Worm (Caenorhabditis elegans) whole organism, L1 larva: ENCODE results near the gene adm-2.

ENCODE experiments used
- C04F5.9 ChIP-seq: sonication (generic microtip); optimal IDR thresholded peaks from 2 replicates; lab custom pipeline; 2016; ENCODE audit warnings: missing genetic modification characterization, missing compliant biosample characterization
- C16A3.4 ChIP-seq: fragments of 150-350 bp; optimal IDR thresholded peaks from 2 replicates; lab custom pipeline; 2014; ENCODE audit warnings: missing biosample characterization, missing genetic modification characterization
- C34B4.2 ChIP-seq: sonication (generic microtip); optimal IDR thresholded peaks from 2 replicates; lab custom pipeline; 2017; ENCODE audit warnings: mild to moderate bottlenecking, missing genetic modification characterization, missing compliant biosample characterization
- aha-1 ChIP-seq: fragments of 150-350 bp; optimal IDR thresholded peaks from 2 replicates; lab custom pipeline; 2014; ENCODE audit warnings: missing biosample characterization, missing genetic modification characterization
- alr-1 ChIP-seq: fragments of 200-800 bp; sonication (Bioruptor generic); optimal IDR thresholded peaks from 2 replicates; lab custom pipeline; 2018; ENCODE audit warnings: borderline replicate concordance, mild to moderate bottlenecking, missing genetic modification characterization, missing compliant biosample characterization
- blmp-1 ChIP-seq: fragments of 150-350 bp; optimal IDR thresholded peaks from 2 replicates; lab custom pipeline; 2014; ENCODE audit warnings: missing biosample characterization, missing genetic modification characterization
- ceh-82 ChIP-seq, 3 experiments: fragments of 150-350 bp in 1 of 3; sonication (generic microtip) in 2 of 3; optimal IDR thresholded peaks; 2 replicates each; lab custom pipeline; 2014 to 2017; ENCODE audit warnings: missing biosample characterization in 3 of 3, missing genetic modification characterization in 3 of 3
- ceh-88 ChIP-seq: fragments of 200-800 bp; sonication (Bioruptor generic); IDR thresholded peaks from 2 replicates; pipeline ENCODE4 v1.3.6; 2022; ENCODE audit warnings: missing genetic modification characterization, missing compliant biosample characterization
- efl-1 ChIP-seq, 4 experiments: fragments of 150-350 bp; optimal IDR thresholded peaks in 3 of 4; peaks in 1 of 4; 1 replicate in 1 of 4; 2 replicates in 3 of 4; lab custom pipeline; 2014; ENCODE audit warnings: missing biosample characterization in 2 of 4, missing genetic modification characterization in 2 of 4, missing genetic modification reagents in 2 of 4
- efl-3 ChIP-seq: fragments of 200-800 bp; sonication (Bioruptor generic); optimal IDR thresholded peaks from 2 replicates; lab custom pipeline; 2018; ENCODE audit warnings: mild to moderate bottlenecking, missing genetic modification characterization, missing compliant biosample characterization
- elt-2 ChIP-seq: sonication (generic microtip); optimal IDR thresholded peaks from 2 replicates; lab custom pipeline; 2016; ENCODE audit warnings: missing genetic modification characterization, mild to moderate bottlenecking, inconsistent platforms, missing compliant biosample characterization, missing genetic modification reagents
- elt-3 ChIP-seq, 6 experiments: fragments of 150-350 bp in 1 of 6; sonication (generic microtip); optimal IDR thresholded peaks; 2 replicates each; lab custom pipeline; 2017 to 2018; ENCODE audit warnings: missing biosample characterization in 6 of 6, missing genetic modification characterization in 6 of 6, inconsistent platforms in 1 of 6
- ets-5 ChIP-seq: fragments of 200-800 bp; sonication (Bioruptor generic); IDR thresholded peaks from 2 replicates; pipeline ENCODE4 v1.3.6; 2022; ENCODE audit warnings: missing genetic modification characterization, missing compliant biosample characterization
- fkh-4 ChIP-seq: sonication (generic microtip); optimal IDR thresholded peaks from 2 replicates; lab custom pipeline; 2016; ENCODE audit warnings: missing compliant biosample characterization, missing genetic modification characterization, borderline replicate concordance
- fkh-8 ChIP-seq: sonication (generic microtip); optimal IDR thresholded peaks from 2 replicates; lab custom pipeline; 2016; ENCODE audit warnings: mild to moderate bottlenecking, missing genetic modification characterization, missing compliant biosample characterization
- fos-1 ChIP-seq: fragments of 150-350 bp; optimal IDR thresholded peaks from 2 replicates; lab custom pipeline; 2014; ENCODE audit warnings: missing biosample characterization, missing genetic modification characterization
- grh-1 ChIP-seq: fragments of 200-800 bp; sonication (Bioruptor generic); IDR thresholded peaks from 2 replicates; pipeline ENCODE4 v1.3.6; 2022; ENCODE audit warnings: missing genetic modification reagents, missing genetic modification characterization, missing compliant biosample characterization
- hlh-17 ChIP-seq: fragments of 200-800 bp; sonication (Bioruptor generic); optimal IDR thresholded peaks from 2 replicates; lab custom pipeline; 2018; ENCODE audit warnings: missing genetic modification characterization, mild to moderate bottlenecking, missing compliant biosample characterization, moderate library complexity, borderline replicate concordance
- hlh-4 ChIP-seq: sonication (generic microtip); optimal IDR thresholded peaks from 2 replicates; lab custom pipeline; 2016; ENCODE audit warnings: mild to moderate bottlenecking, missing genetic modification characterization, missing compliant biosample characterization
- lin-13 ChIP-seq: fragments of 150-350 bp; optimal IDR thresholded peaks from 2 replicates; lab custom pipeline; 2014; ENCODE audit warnings: missing biosample characterization, missing genetic modification reagents, missing genetic modification characterization
- lin-15B ChIP-seq: fragments of 150-350 bp; sonication (generic microtip); optimal IDR thresholded peaks from 3 replicates; lab custom pipeline; 2014; ENCODE audit warnings: missing biosample characterization, missing genetic modification characterization
- lin-35 ChIP-seq, 2 experiments: fragments of 150-350 bp; optimal IDR thresholded peaks; 2 replicates each; lab custom pipeline; 2014; ENCODE audit warnings: missing biosample characterization in 2 of 2, missing genetic modification characterization in 2 of 2, missing genetic modification reagents in 2 of 2
- lir-3 ChIP-seq: sonication (generic microtip); optimal IDR thresholded peaks from 2 replicates; lab custom pipeline; 2016; ENCODE audit warnings: mild to moderate bottlenecking, missing genetic modification characterization, moderate library complexity, missing compliant biosample characterization; ENCODE audit not compliant: poor library complexity
- lsy-2 ChIP-seq, 2 experiments: fragments of 150-350 bp; optimal IDR thresholded peaks; 2 replicates each; lab custom pipeline; 2014; ENCODE audit warnings: missing biosample characterization in 2 of 2, missing genetic modification characterization in 2 of 2
- mab-9 ChIP-seq: fragments of 200-800 bp; sonication (Bioruptor generic); IDR thresholded peaks from 2 replicates; pipeline ENCODE4 v1.3.6; 2022; ENCODE audit warnings: missing genetic modification reagents, missing genetic modification characterization, missing compliant biosample characterization
- mdl-1 ChIP-seq, 2 experiments: fragments of 150-350 bp; optimal IDR thresholded peaks; 2 replicates each; lab custom pipeline; 2014 to 2017; ENCODE audit warnings: missing biosample characterization in 2 of 2, missing genetic modification characterization in 2 of 2, inconsistent platforms in 1 of 2
- nhr-11 ChIP-seq: fragments of 150-350 bp; optimal IDR thresholded peaks from 2 replicates; lab custom pipeline; 2014; ENCODE audit warnings: missing biosample characterization, missing genetic modification characterization
- nhr-20 ChIP-seq: sonication (generic microtip); optimal IDR thresholded peaks from 2 replicates; lab custom pipeline; 2016; ENCODE audit warnings: mild to moderate bottlenecking, missing genetic modification characterization, missing compliant biosample characterization
- nhr-28 ChIP-seq: fragments of 150-350 bp; optimal IDR thresholded peaks from 2 replicates; lab custom pipeline; 2014; ENCODE audit warnings: missing biosample characterization, missing genetic modification characterization
- nhr-71 ChIP-seq: sonication (generic microtip); optimal IDR thresholded peaks from 2 replicates; lab custom pipeline; 2016; ENCODE audit warnings: mild to moderate bottlenecking, missing genetic modification characterization, moderate library complexity, missing compliant biosample characterization
- nhr-85 ChIP-seq: sonication (generic microtip); peaks from one replicate; lab custom pipeline; 2016; ENCODE audit warnings: missing genetic modification characterization, inconsistent platforms, missing compliant biosample characterization
- nhr-90 ChIP-seq: sonication (generic microtip); optimal IDR thresholded peaks from 2 replicates; lab custom pipeline; 2016; ENCODE audit warnings: mild to moderate bottlenecking, missing genetic modification characterization, missing compliant biosample characterization; ENCODE audit not compliant: poor library complexity
- pqm-1 ChIP-seq: sonication (generic microtip); optimal IDR thresholded peaks from 3 replicates; lab custom pipeline; 2017; ENCODE audit warnings: missing biosample characterization, missing genetic modification characterization
- rnt-1 ChIP-seq: sonication (generic microtip); optimal IDR thresholded peaks from 2 replicates; lab custom pipeline; 2016; ENCODE audit warnings: mild to moderate bottlenecking, missing genetic modification characterization, moderate library complexity, missing compliant biosample characterization
- skn-1 ChIP-seq: fragments of 150-350 bp; optimal IDR thresholded peaks from 2 replicates; lab custom pipeline; 2014; ENCODE audit warnings: missing biosample characterization, missing genetic modification characterization
- snu-23 ChIP-seq: sonication (generic microtip); optimal IDR thresholded peaks from 2 replicates; lab custom pipeline; 2016; ENCODE audit warnings: missing genetic modification characterization, missing compliant biosample characterization
- sox-4 ChIP-seq: sonication (generic microtip); optimal IDR thresholded peaks from 2 replicates; lab custom pipeline; 2016; ENCODE audit warnings: missing genetic modification characterization, missing compliant biosample characterization
- sup-37 ChIP-seq: fragments of 200-800 bp; sonication (Bioruptor generic); optimal IDR thresholded peaks from 2 replicates; lab custom pipeline; 2018; ENCODE audit warnings: mild to moderate bottlenecking, missing genetic modification characterization, missing compliant biosample characterization
- swsn-7 ChIP-seq: sonication (generic microtip); optimal IDR thresholded peaks from 2 replicates; lab custom pipeline; 2016; ENCODE audit warnings: missing genetic modification characterization, missing compliant biosample characterization
- tbx-2 ChIP-seq: sonication (generic microtip); optimal IDR thresholded peaks from 2 replicates; lab custom pipeline; 2016; ENCODE audit warnings: missing genetic modification characterization, missing compliant biosample characterization
- unc-130 ChIP-seq: fragments of 150-350 bp; optimal IDR thresholded peaks from 2 replicates; lab custom pipeline; 2017; ENCODE audit warnings: missing biosample characterization, missing genetic modification characterization, inconsistent platforms
- unc-62 ChIP-seq: fragments of 150-350 bp; optimal IDR thresholded peaks from 2 replicates; lab custom pipeline; 2014; ENCODE audit warnings: missing biosample characterization, missing genetic modification reagents, missing genetic modification characterization
- vab-15 ChIP-seq: sonication (generic microtip); optimal IDR thresholded peaks from 2 replicates; lab custom pipeline; 2017; ENCODE audit warnings: missing genotype, mild to moderate bottlenecking, missing genetic modification characterization, missing compliant biosample characterization
- xbp-1 ChIP-seq: sonication (generic microtip); optimal IDR thresholded peaks from 2 replicates; lab custom pipeline; 2016; ENCODE audit warnings: missing genetic modification characterization, missing compliant biosample characterization
- ztf-11 ChIP-seq, 2 experiments: sonication (generic microtip); optimal IDR thresholded peaks; 2 replicates each; lab custom pipeline; 2016 to 2017; ENCODE audit warnings: missing genetic modification characterization in 2 of 2, missing biosample characterization in 1 of 2, missing compliant biosample characterization in 1 of 2
- ztf-4 ChIP-seq: fragments of 150-350 bp; optimal IDR thresholded peaks from 2 replicates; lab custom pipeline; 2014; ENCODE audit warnings: missing biosample characterization, missing genetic modification characterization

adm-2 gene

ce11 chrX:13675444-13675843 lies 12.3 kb upstream of the adm-2 start (continued):
- TF ChIP-seq ceh-82 (tag; optimal IDR thresholded peaks at IDR 0.05; lab: Kevin White, UChicago) (peak in 1 of 3 experiments; percentile 30), mab-9 (no peak), tbx-2 (no peak), skn-1 (tag; lab: Kevin White, UChicago) (peak; percentile 1), nhr-90 (tag; lab: Kevin White, UChicago) (peak; percentile 4), nhr-11 (tag; lab: Kevin White, UChicago) (no peak), C04F5.9 (no peak), hlh-4 (no peak), mdl-1 (tag; optimal IDR thresholded peaks at IDR 0.05; lab: Kevin White, UChicago) (peak in 1 of 2 experiments; percentile 6), ztf-4 (tag; lab: Kevin White, UChicago) (no peak), rnt-1 (tag; lab: Kevin White, UChicago) (no peak), lir-3 (tag; lab: Kevin White, UChicago) (no peak), snu-23 (GFP tag; lab: Kevin White, UChicago) (peak; percentile 36), lsy-2 (tag; optimal IDR thresholded peaks at IDR 0.05; lab: Kevin White, UChicago) (peak; percentile 25 to 32), nhr-20 (tag; lab: Kevin White, UChicago) (peak; percentile 43), nhr-71 (tag; lab: Kevin White, UChicago) (no peak), unc-130 (tag; lab: Kevin White, UChicago) (no peak), nhr-85 (tag; lab: Kevin White, UChicago) (peak; percentile 80), elt-3 (tag; optimal IDR thresholded peaks at IDR 0.05; lab: Kevin White, UChicago) (no peak), sox-4 (tag; lab: Kevin White, UChicago) (no peak), grh-1 (GFP tag; lab: Robert Waterston, UW) (no peak), hlh-17 (GFP tag; lab: Kevin White, UChicago) (no peak), xbp-1 (tag; lab: Kevin White, UChicago) (no peak)

- peak; percentile 21 for TF ChIP-seq blmp-1
- TF ChIP-seq mdl-1 (tag; optimal IDR thresholded peaks at IDR 0.05; lab: Kevin White, UChicago): no peak
Measured at ce11 chrX:13676892-13677291, 10.9 kb upstream of the adm-2 start, which contains the start of gene gck-4. TSS of gene gck-4 (plus strand) at chrX:13677192.

- TF ChIP-seq swsn-7 (tag; lab: Kevin White, UChicago): no peak
- no peak for TF ChIP-seq fkh-8
- no peak for TF ChIP-seq fkh-4 (tag; lab: Kevin White, UChicago)
- peak; percentile 50 for TF ChIP-seq elt-2 (tag; lab: Kevin White, UChicago)
- TF ChIP-seq pqm-1 (tag; lab: Kevin White, UChicago): no peak
- TF ChIP-seq ceh-82 (tag; optimal IDR thresholded peaks at IDR 0.05; lab: Kevin White, UChicago): no peak
- TF ChIP-seq lin-35 (GFP tag; optimal IDR thresholded peaks at IDR 0.05; lab: Kevin White, UChicago): peak in 1 of 2 experiments; percentile 15
Measured at ce11 chrX:13685725-13686124, 2.0 kb upstream of the adm-2 start.

- TF ChIP-seq C16A3.4 (no peak), unc-62 (GFP tag; lab: Kevin White, UChicago) (no peak), alr-1 (no peak), ceh-82 (tag; optimal IDR thresholded peaks at IDR 0.05; lab: Kevin White, UChicago) (peak; percentile 34 to 71 (median 56)), rnt-1 (tag; lab: Kevin White, UChicago) (peak; percentile 68), efl-3 (GFP tag; lab: Kevin White, UChicago) (no peak), unc-130 (tag; lab: Kevin White, UChicago) (no peak), ets-5 (GFP tag; lab: Robert Waterston, UW) (no peak), efl-1 (optimal IDR thresholded peaks at IDR 0.05; lab: Kevin White, UChicago) (peak in 1 of 2 experiments; percentile 37), efl-1 (GFP tag; optimal IDR thresholded peaks at IDR 0.05 in 1 of 2; lab: Kevin White, UChicago) (no peak), ztf-11 (tag; optimal IDR thresholded peaks at IDR 0.05; lab: Kevin White, UChicago) (peak in 1 of 2 experiments; percentile 49), aha-1 (no peak), ceh-88 (no peak), nhr-28 (tag; lab: Kevin White, UChicago) (no peak), lin-15B (tag; lab: Kevin White, UChicago) (no peak), mdl-1 (tag; optimal IDR thresholded peaks at IDR 0.05; lab: Kevin White, UChicago) (peak in 1 of 2 experiments; percentile 28), C34B4.2 (tag; lab: Kevin White, UChicago) (no peak), sup-37 (GFP tag; lab: Kevin White, UChicago) (no peak), nhr-85 (tag; lab: Kevin White, UChicago) (peak; percentile 50), lir-3 (tag; lab: Kevin White, UChicago) (no peak), lin-13 (no peak), fos-1 (tag; lab: Kevin White, UChicago) (no peak), blmp-1 (peak; percentile 44), vab-15 (no peak)
Measured at ce11 chrX:13687111-13687512, 643 bp upstream of the adm-2 start.
